Worm (Caenorhabditis elegans): ENCODE data around the gene F49F1.15.

F49F1.15 gene

DNA sequence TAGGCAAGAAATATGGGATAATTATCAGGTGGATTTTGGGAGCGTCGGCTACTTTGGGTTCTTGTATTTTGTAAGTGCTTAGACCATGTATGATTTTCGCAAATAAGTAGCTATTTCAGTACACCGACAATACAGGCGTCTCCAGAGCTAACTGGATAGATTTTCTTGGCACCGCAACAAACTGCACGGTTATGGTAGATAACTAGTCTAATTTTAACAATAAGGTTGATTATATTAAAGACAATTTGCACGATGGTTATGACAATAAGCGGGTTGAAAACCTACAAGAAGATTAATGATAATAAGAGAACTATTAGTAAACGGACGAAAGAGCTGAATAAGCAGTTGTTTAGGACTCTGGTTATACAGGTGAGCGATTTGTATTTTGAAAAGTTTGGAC is 47.1 kb downstream of the F49F1.15 start:
- TF ChIP-seq hlh-1 (tag; optimal IDR thresholded peaks at IDR 0.05) (no peak), mab-5 (tag; optimal IDR thresholded peaks at IDR 0.05) (no peak), sptf-1 (tag; optimal IDR thresholded peaks at IDR 0.05) (no peak), zip-8 (tag; optimal IDR thresholded peaks at IDR 0.05) (no peak), snpc-4 (tag; optimal IDR thresholded peaks at IDR 0.05) (no peak), ceh-39 (tag; optimal IDR thresholded peaks at IDR 0.05) (no peak), mep-1 (tag; optimal IDR thresholded peaks at IDR 0.05) (no peak), nhr-28 (tag; optimal IDR thresholded peaks at IDR 0.05) (no peak), nhr-2 (tag; optimal IDR thresholded peaks at IDR 0.05) (no peak), ceh-43 (GFP tag; optimal IDR thresholded peaks at IDR 0.05) (no peak), drap-1 (GFP tag; optimal IDR thresholded peaks at IDR 0.05) (no peak), nhr-237 (tag; optimal IDR thresholded peaks at IDR 0.05) (no peak), elt-1 (tag; optimal IDR thresholded peaks at IDR 0.05; ENCODE audit: borderline replicate concordance, insufficient read depth) (no peak), tbx-8 (GFP tag; optimal IDR thresholded peaks at IDR 0.05) (no peak), pha-4 (tag; optimal IDR thresholded peaks at IDR 0.05) (no peak), elt-3 (tag; optimal IDR thresholded peaks at IDR 0.05) (no peak), bed-3 (GFP tag; optimal IDR thresholded peaks at IDR 0.05) (no peak), unc-39 (tag; optimal IDR thresholded peaks at IDR 0.05) (no peak)

Measured in whole organism, mixed stage, embryonic.